Worm (Caenorhabditis elegans): Measurements from ENCODE around the gene C45G9.8.
A peak's percentile ranks its signal among the peaks of the same experiment; 100 is the strongest.

Gene C45G9.8

DNA sequence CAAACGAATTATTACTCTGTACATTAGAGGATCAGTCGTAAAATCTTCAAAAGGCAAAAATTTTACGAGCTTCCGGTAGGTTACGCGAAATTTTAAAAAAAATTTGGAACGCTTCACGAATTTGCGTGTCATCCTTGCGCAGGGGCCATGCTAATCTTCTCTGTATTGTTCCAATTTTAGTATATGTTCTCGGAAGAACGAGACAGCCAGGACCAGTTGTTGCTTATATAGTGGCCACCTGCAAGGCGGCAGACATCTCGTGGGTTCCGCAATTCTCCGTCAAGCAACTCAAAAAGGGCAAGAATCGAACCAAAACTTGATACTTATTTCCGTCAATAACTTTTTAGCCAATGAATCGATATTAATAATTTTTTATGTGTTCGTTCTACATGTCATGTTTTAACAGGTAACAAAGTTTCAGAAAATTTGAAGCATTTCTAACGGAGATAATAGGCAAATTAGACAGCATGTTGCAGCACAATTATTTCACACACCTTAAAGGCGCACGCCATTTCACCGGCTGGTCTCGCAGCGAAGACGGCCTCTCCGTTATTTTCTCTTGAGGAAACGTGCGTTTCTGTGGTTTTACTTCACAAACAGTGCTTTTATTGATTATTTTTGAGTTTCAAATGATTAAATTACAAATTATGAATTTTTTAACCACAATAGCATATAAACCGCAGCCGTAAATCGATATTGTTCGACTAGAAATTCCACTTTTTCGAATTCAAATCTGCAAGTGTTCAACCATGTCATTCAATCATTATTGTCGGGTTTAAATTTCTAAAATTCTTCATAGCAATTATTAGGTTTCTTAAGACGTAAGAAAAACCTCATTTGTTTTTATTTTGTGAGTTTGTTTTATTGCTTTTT, 27.5 kb upstream of the C45G9.8 start:
- no peak for TF ChIP-seq nhr-28 (tag; optimal IDR thresholded peaks at IDR 0.05)
- no peak for TF ChIP-seq zag-1 (tag; optimal IDR thresholded peaks at IDR 0.05)
- no peak for TF ChIP-seq nhr-12 (tag; optimal IDR thresholded peaks at IDR 0.05)
- peak; percentile 87 for TF ChIP-seq nhr-43 (tag; optimal IDR thresholded peaks at IDR 0.05; ENCODE audit: poor library complexity, severe bottlenecking)
- peak; percentile 65 for TF ChIP-seq elt-2 (tag; optimal IDR thresholded peaks at IDR 0.05)
- TF ChIP-seq tbx-2 (tag; optimal IDR thresholded peaks at IDR 0.05): peak; percentile 89
- TF ChIP-seq ceh-82 (tag; optimal IDR thresholded peaks at IDR 0.05): peak; percentile 81
- no peak for TF ChIP-seq daf-12 (tag; optimal IDR thresholded peaks at IDR 0.05)
- peak; percentile 16 for TF ChIP-seq pqm-1 (tag; optimal IDR thresholded peaks at IDR 0.05)
- TF ChIP-seq mdl-1 (tag; optimal IDR thresholded peaks at IDR 0.05): no peak
- TF ChIP-seq ZK546.5 (tag; optimal IDR thresholded peaks at IDR 0.05): no peak
- TF ChIP-seq nhr-23 (tag; optimal IDR thresholded peaks at IDR 0.05): peak; percentile 61
- peak; percentile 60 for TF ChIP-seq R02D3.7 (tag; optimal IDR thresholded peaks at IDR 0.05)
- TF ChIP-seq nhr-67 (tag; optimal IDR thresholded peaks at IDR 0.05): no peak
- no peak for TF ChIP-seq ztf-11 (tag; optimal IDR thresholded peaks at IDR 0.05)
- peak; percentile 91 for TF ChIP-seq hmg-11 (tag; optimal IDR thresholded peaks at IDR 0.05)
- TF ChIP-seq ceh-16 (tag; optimal IDR thresholded peaks at IDR 0.05): no peak
- TF ChIP-seq nhr-237 (tag; optimal IDR thresholded peaks at IDR 0.05): no peak
- TF ChIP-seq ztf-4 (tag; optimal IDR thresholded peaks at IDR 0.05): peak; percentile 77
- no peak for TF ChIP-seq ceh-9 (tag; optimal IDR thresholded peaks at IDR 0.05)
- peak; percentile 90 for TF ChIP-seq ama-1 (optimal IDR thresholded peaks at IDR 0.05)
- TF ChIP-seq fkh-2 (tag; optimal IDR thresholded peaks at IDR 0.05): no peak
- TF ChIP-seq nfya-1 (tag; optimal IDR thresholded peaks at IDR 0.05; ENCODE audit: insufficient read depth): peak; percentile 69
- peak; percentile 42 for TF ChIP-seq nhr-25 (tag; optimal IDR thresholded peaks at IDR 0.05)
- TF ChIP-seq egl-27 (tag; optimal IDR thresholded peaks at IDR 0.05): no peak
- peak; percentile 32 for TF ChIP-seq nhr-11 (tag; optimal IDR thresholded peaks at IDR 0.05)
- peak; percentile 13 for TF ChIP-seq lin-39 (tag; optimal IDR thresholded peaks at IDR 0.05)
- no peak for TF ChIP-seq mml-1 (tag; optimal IDR thresholded peaks at IDR 0.05)
- TF ChIP-seq lin-15B (tag; optimal IDR thresholded peaks at IDR 0.05): peak; percentile 45
- peak; percentile 47 for TF ChIP-seq jun-1 (tag; optimal IDR thresholded peaks at IDR 0.05)
- TF ChIP-seq elt-3 (tag; optimal IDR thresholded peaks at IDR 0.05): no peak
- TF ChIP-seq fkh-10 (GFP tag; optimal IDR thresholded peaks at IDR 0.05): peak; percentile 33
- no peak for TF ChIP-seq unc-62 (GFP tag; optimal IDR thresholded peaks at IDR 0.05)
- no peak for TF ChIP-seq unc-39 (tag; optimal IDR thresholded peaks at IDR 0.05)
- peak; percentile 19 for TF ChIP-seq ceh-28 (tag; optimal IDR thresholded peaks at IDR 0.05)
- peak; percentile 99 for TF ChIP-seq snpc-4 (tag; optimal IDR thresholded peaks at IDR 0.05)
- TF ChIP-seq eor-1 (tag; optimal IDR thresholded peaks at IDR 0.05): peak in 1 of 2 experiments; percentile 52
- no peak for TF ChIP-seq nhr-76 (tag; optimal IDR thresholded peaks at IDR 0.05)
- TF ChIP-seq egl-5 (tag; optimal IDR thresholded peaks at IDR 0.05): no peak
- no peak for TF ChIP-seq aly-2 (tag; optimal IDR thresholded peaks at IDR 0.05)
- no peak for TF ChIP-seq sea-2 (GFP tag; optimal IDR thresholded peaks at IDR 0.05)
- TF ChIP-seq lsy-12 (tag; optimal IDR thresholded peaks at IDR 0.05): peak; percentile 88
- TF ChIP-seq fos-1 (tag; optimal IDR thresholded peaks at IDR 0.05): no peak
- peak; percentile 33 for TF ChIP-seq nhr-77 (tag; optimal IDR thresholded peaks at IDR 0.05)
- TF ChIP-seq elt-1 (tag; optimal IDR thresholded peaks at IDR 0.05): no peak
- no peak for TF ChIP-seq skn-1 (tag; optimal IDR thresholded peaks at IDR 0.05)
- peak; percentile 49 for TF ChIP-seq pha-4 (tag; optimal IDR thresholded peaks at IDR 0.05)
